Worm (Caenorhabditis elegans): ENCODE measurements around the gene mnp-1.
A peak's percentile ranks its signal among the peaks of the same experiment; 100 is the strongest.

Gene mnp-1

ce11 chrIII:4412108-4413009 lies 56.0 kb downstream of the mnp-1 start (continued):
- TF ChIP-seq mdl-1 (tag; optimal IDR thresholded peaks at IDR 0.05) = peak in 1 of 2 experiments; percentile 43
- no peak for TF ChIP-seq alr-1 (tag; optimal IDR thresholded peaks at IDR 0.05; ENCODE audit: borderline replicate concordance)
- peak; percentile 78 for TF ChIP-seq snu-23 (GFP tag; optimal IDR thresholded peaks at IDR 0.05)
- TF ChIP-seq tlp-1 (tag; optimal IDR thresholded peaks at IDR 0.05) = no peak
- TF ChIP-seq nhr-237 (tag; optimal IDR thresholded peaks at IDR 0.05) = no peak
- TF ChIP-seq dpl-1 (GFP tag; optimal IDR thresholded peaks at IDR 0.05) = peak; percentile 2 to 41 (median 4)
- TF ChIP-seq nhr-12 (tag; optimal IDR thresholded peaks at IDR 0.05) = no peak
- no peak for TF ChIP-seq fkh-4 (tag; optimal IDR thresholded peaks at IDR 0.05; ENCODE audit: borderline replicate concordance)
- no peak for TF ChIP-seq sup-37 (GFP tag; optimal IDR thresholded peaks at IDR 0.05)
- TF ChIP-seq lsy-2 (tag; optimal IDR thresholded peaks at IDR 0.05) = peak; percentile 27 to 52
- TF ChIP-seq aha-1 (tag; optimal IDR thresholded peaks at IDR 0.05) = no peak
- no peak for TF ChIP-seq mep-1 (tag; optimal IDR thresholded peaks at IDR 0.05)
- TF ChIP-seq nhr-90 (tag; optimal IDR thresholded peaks at IDR 0.05; ENCODE audit: poor library complexity) = peak; percentile 39
- TF ChIP-seq xbp-1 (tag; optimal IDR thresholded peaks at IDR 0.05) = peak; percentile 29
- TF ChIP-seq nhr-77 (tag; optimal IDR thresholded peaks at IDR 0.05) = no peak

ce11 chrIII:4413099-4413498 lies 56.7 kb downstream of the mnp-1 start, which contains the start of gene mpc-1:
TSS of gene mpc-1 (plus strand) at chrIII:4413457.
- peak; percentile 54 for TF ChIP-seq lin-14 (GFP tag; optimal IDR thresholded peaks at IDR 0.05)
- 0 out of 2 replicates have a peak, but pooled peaks have one; percentile 8 for TF ChIP-seq nhr-19 (GFP tag; conservative IDR thresholded peaks at IDR 0.05)
- TF ChIP-seq elt-2 (tag; optimal IDR thresholded peaks at IDR 0.05) = peak; percentile 86
- peak in 1 of 2 experiments; percentile 24 for TF ChIP-seq lin-35 (GFP tag; optimal IDR thresholded peaks at IDR 0.05)
- peak; percentile 25 for TF ChIP-seq skn-1 (tag; optimal IDR thresholded peaks at IDR 0.05)
- TF ChIP-seq blmp-1 (tag; optimal IDR thresholded peaks at IDR 0.05) = peak; percentile 44
- no peak for TF ChIP-seq egl-27 (tag; optimal IDR thresholded peaks at IDR 0.05)
- peak; percentile 53 for TF ChIP-seq pqm-1 (tag; optimal IDR thresholded peaks at IDR 0.05)
- peak; percentile 1 for TF ChIP-seq nhr-20 (tag; optimal IDR thresholded peaks at IDR 0.05)
- TF ChIP-seq snu-23 (GFP tag; optimal IDR thresholded peaks at IDR 0.05) = peak; percentile 18
- TF ChIP-seq nhr-85 (tag) = peak; percentile 72
- no peak for TF ChIP-seq C34B4.2 (tag; optimal IDR thresholded peaks at IDR 0.05)
- TF ChIP-seq fos-1 (tag; optimal IDR thresholded peaks at IDR 0.05) = no peak
- TF ChIP-seq nhr-71 (tag; optimal IDR thresholded peaks at IDR 0.05) = peak; percentile 53
- TF ChIP-seq elt-3 (tag; optimal IDR thresholded peaks at IDR 0.05) = peak in 4 of 6 experiments; percentile 9 to 96 (median 52)
- no peak for TF ChIP-seq nhr-28 (tag; optimal IDR thresholded peaks at IDR 0.05)
- TF ChIP-seq lsy-2 (tag; optimal IDR thresholded peaks at IDR 0.05) = peak; percentile 1 to 29

- TF ChIP-seq sox-4 (tag; optimal IDR thresholded peaks at IDR 0.05) = peak; percentile 13
- TF ChIP-seq ceh-88 (GFP tag; IDR thresholded peaks at IDR 0.05) = 0 out of 2 replicates have a peak, but pooled peaks have one; percentile 37
- peak; percentile 55 for TF ChIP-seq fkh-8 (tag; optimal IDR thresholded peaks at IDR 0.05)
- TF ChIP-seq dsc-1 (tag; optimal IDR thresholded peaks at IDR 0.05) = peak; percentile 65
- TF ChIP-seq fos-1 (tag; optimal IDR thresholded peaks at IDR 0.05) = peak; percentile 11
- TF ChIP-seq lir-3 (tag; optimal IDR thresholded peaks at IDR 0.05; ENCODE audit: poor library complexity) = peak; percentile 10
- peak; percentile 33 for TF ChIP-seq irx-1 (tag; optimal IDR thresholded peaks at IDR 0.05)
- peak; percentile 9 for TF ChIP-seq lin-13 (GFP tag; optimal IDR thresholded peaks at IDR 0.05)
- TF ChIP-seq snpc-4 (tag; optimal IDR thresholded peaks at IDR 0.05) = peak; percentile 98
- peak; percentile 33 for TF ChIP-seq tbx-2 (tag; optimal IDR thresholded peaks at IDR 0.05)
- peak; percentile 40 to 51 for TF ChIP-seq lsy-2 (tag; optimal IDR thresholded peaks at IDR 0.05)
- peak; percentile 37 to 54 for TF ChIP-seq efl-1 (optimal IDR thresholded peaks at IDR 0.05)
- peak; percentile 37 to 91 for TF ChIP-seq efl-1 (GFP tag; optimal IDR thresholded peaks at IDR 0.05 in 1 of 2)
- peak; percentile 81 for TF ChIP-seq nhr-85 (tag)
- TF ChIP-seq nhr-20 (tag; optimal IDR thresholded peaks at IDR 0.05) = peak; percentile 52
- TF ChIP-seq dpl-1 (GFP tag; optimal IDR thresholded peaks at IDR 0.05) = peak; percentile 9 to 41 (median 39)
- TF ChIP-seq lin-14 (GFP tag; optimal IDR thresholded peaks at IDR 0.05) = peak; percentile 67
- peak; percentile 50 for TF ChIP-seq mep-1 (tag; optimal IDR thresholded peaks at IDR 0.05)
- TF ChIP-seq snu-23 (GFP tag; optimal IDR thresholded peaks at IDR 0.05) = peak; percentile 55
- peak; percentile 41 for TF ChIP-seq isw-1 (GFP tag; IDR thresholded peaks at IDR 0.05)
- TF ChIP-seq grh-1 (GFP tag; IDR thresholded peaks at IDR 0.05) = peak; percentile 47; the same call in 1 of the 2 replicates
- peak; percentile 51 for TF ChIP-seq xbp-1 (tag; optimal IDR thresholded peaks at IDR 0.05)
- peak; percentile 53 for TF ChIP-seq zip-4 (GFP tag; optimal IDR thresholded peaks at IDR 0.05)
- peak; percentile 82 for TF ChIP-seq nhr-47 (tag; optimal IDR thresholded peaks at IDR 0.05)
- peak; percentile 65 for TF ChIP-seq swsn-7 (tag; optimal IDR thresholded peaks at IDR 0.05)
Observed at ce11 chrIII:4414041-4414440, 57.6 kb downstream of the mnp-1 start.

Measured in whole organism, L1 larva.